Worm (Caenorhabditis elegans) whole organism, L2 larva: Measurements from ENCODE around the gene C32B5.13.

ENCODE experiments used
- Y55F3AM.14 ChIP-seq: fragments of 200-800 bp; sonication (Bioruptor generic); optimal IDR thresholded peaks from 2 replicates; lab custom pipeline; 2018; ENCODE audit warnings: mild to moderate bottlenecking, missing genetic modification characterization, missing compliant biosample characterization
- aly-2 ChIP-seq: fragments of 150-350 bp; optimal IDR thresholded peaks from 2 replicates; lab custom pipeline; 2014; ENCODE audit warnings: missing biosample characterization, missing genetic modification characterization
- ama-1 ChIP-seq: fragments of 150-350 bp; optimal IDR thresholded peaks from 2 replicates; lab custom pipeline; 2018; ENCODE audit warnings: inconsistent platforms
- crh-2 ChIP-seq: sonication (generic microtip); optimal IDR thresholded peaks from 2 replicates; lab custom pipeline; 2017; ENCODE audit warnings: missing biosample characterization, missing genetic modification characterization
- egl-27 ChIP-seq: sonication (generic microtip); optimal IDR thresholded peaks from 3 replicates; lab custom pipeline; 2017; ENCODE audit warnings: missing biosample characterization, missing genetic modification reagents, missing genetic modification characterization
- elt-1 ChIP-seq: fragments of 150-350 bp; optimal IDR thresholded peaks from 2 replicates; lab custom pipeline; 2014; ENCODE audit warnings: missing biosample characterization, missing genetic modification characterization
- elt-3 ChIP-seq: sonication (generic microtip); optimal IDR thresholded peaks from 2 replicates; lab custom pipeline; 2017; ENCODE audit warnings: missing biosample characterization, missing genetic modification characterization
- fos-1 ChIP-seq: fragments of 150-350 bp; optimal IDR thresholded peaks from 2 replicates; lab custom pipeline; 2014; ENCODE audit warnings: missing biosample characterization, missing genetic modification characterization
- lin-11 ChIP-seq: fragments of 150-350 bp; sonication (generic microtip); optimal IDR thresholded peaks from 2 replicates; lab custom pipeline; 2014; ENCODE audit warnings: missing biosample characterization, missing genetic modification characterization, inconsistent platforms, mixed read lengths
- nhr-10 ChIP-seq: sonication (generic microtip); optimal IDR thresholded peaks from 2 replicates; lab custom pipeline; 2017; ENCODE audit warnings: missing biosample characterization, missing genetic modification characterization
- nhr-237 ChIP-seq: fragments of 150-350 bp; optimal IDR thresholded peaks from 2 replicates; lab custom pipeline; 2014; ENCODE audit warnings: missing biosample characterization, missing genetic modification characterization
- nhr-77 ChIP-seq: fragments of 150-350 bp; optimal IDR thresholded peaks from 2 replicates; lab custom pipeline; 2014; ENCODE audit warnings: missing biosample characterization, missing genetic modification characterization
- skn-1 ChIP-seq: sonication (generic microtip); optimal IDR thresholded peaks from 2 replicates; lab custom pipeline; 2017; ENCODE audit warnings: missing biosample characterization, missing genetic modification characterization
- ztf-4 ChIP-seq: fragments of 150-350 bp; optimal IDR thresholded peaks from 2 replicates; lab custom pipeline; 2014; ENCODE audit warnings: missing biosample characterization, missing genetic modification characterization

ce11 chrII:943773-944172 is 18.1 kb downstream of the C32B5.13 start, which contains the start of gene clec-43:
- TF ChIP-seq nhr-237 (tag; lab: Kevin White, UChicago) (no peak), skn-1 (tag; lab: Kevin White, UChicago) (no peak), ama-1 (lab: Kevin White, UChicago) (no peak), elt-3 (tag; lab: Kevin White, UChicago) (no peak), nhr-77 (tag; lab: Kevin White, UChicago) (no peak), ztf-4 (tag; lab: Kevin White, UChicago) (no peak), nhr-10 (no peak), aly-2 (tag; lab: Kevin White, UChicago) (no peak), crh-2 (tag; lab: Kevin White, UChicago) (no peak), elt-1 (tag; lab: Kevin White, UChicago) (no peak), Y55F3AM.14 (GFP tag; lab: Kevin White, UChicago) (no peak), egl-27 (tag; lab: Kevin White, UChicago) (no peak), lin-11 (tag; lab: Kevin White, UChicago) (no peak), fos-1 (tag; lab: Kevin White, UChicago) (peak; percentile 71)
